Fruit fly (Drosophila melanogaster) whole organism, prepupa: ENCODE data around the gene CG46396.

ENCODE experiments used
- CG10669 ChIP-seq: fragments of 200-800 bp; sonication (Bioruptor generic); optimal IDR thresholded peaks from 3 replicates; lab custom pipeline; 2018; ENCODE audit warnings: missing biosample characterization, mild to moderate bottlenecking, missing genetic modification characterization, moderate library complexity
- CG15336 ChIP-seq: fragments of 200-800 bp; sonication (Bioruptor generic); IDR thresholded peaks from 2 replicates; pipeline ENCODE4 v1.3.6; 2022; ENCODE audit warnings: missing biosample characterization, missing genetic modification characterization
- CG31627 ChIP-seq: fragments of 200-800 bp; sonication (Bioruptor generic); optimal IDR thresholded peaks from 3 replicates; lab custom pipeline; 2016; ENCODE audit warnings: missing biosample characterization, missing genetic modification characterization
- CG6163 ChIP-seq: fragments of 200-800 bp; sonication (Bioruptor generic); IDR thresholded peaks from 3 replicates; pipeline ENCODE4 v1.3.6; 2022; ENCODE audit warnings: missing biosample characterization, missing genetic modification characterization
- Lpt ChIP-seq: fragments of 200-800 bp; sonication (Bioruptor generic); optimal IDR thresholded peaks from 3 replicates; lab custom pipeline; 2016; ENCODE audit warnings: missing biosample characterization, missing genetic modification characterization
- net ChIP-seq: fragments of 200-800 bp; sonication (Bioruptor generic); optimal IDR thresholded peaks from 3 replicates; lab custom pipeline; 2016; ENCODE audit warnings: missing biosample characterization, missing genetic modification characterization

DNA sequence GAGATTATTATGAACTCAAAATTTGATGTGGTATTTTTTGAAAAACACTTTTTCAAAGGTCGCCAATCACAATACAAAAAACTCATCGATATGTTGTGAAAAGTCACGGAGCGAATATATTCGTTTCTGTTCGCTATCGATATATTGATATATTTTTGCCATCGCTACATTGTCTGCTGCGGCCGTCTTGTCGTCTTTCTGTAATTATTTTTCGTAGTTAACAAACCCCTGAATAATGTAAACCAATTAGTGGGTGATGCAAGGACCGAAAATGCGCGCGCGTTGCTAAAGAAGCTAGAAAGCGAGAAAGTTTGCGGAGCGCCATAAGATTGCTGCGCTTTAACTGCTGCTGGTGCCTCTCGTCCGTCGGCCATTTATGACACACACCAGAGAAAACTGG, 46.9 kb downstream of the CG46396 start, which contains the start of gene Pak:
- no peak for TF ChIP-seq CG6163 (GFP tag; lab: Robert Waterston, UW)
- TF ChIP-seq CG15336: no peak
- peak; percentile 10 for TF ChIP-seq CG31627 (GFP tag; lab: Kevin White, UChicago)
- TF ChIP-seq net (GFP tag; lab: Kevin White, UChicago): no peak
- TF ChIP-seq Lpt (GFP tag; lab: Kevin White, UChicago): no peak
- no peak for TF ChIP-seq CG10669 (GFP tag; lab: Kevin White, UChicago)
